Worm (Caenorhabditis elegans) whole organism, mixed stage, embryonic: Measurements from ENCODE around the gene nspb-7.

Source experiments
- ceh-43 ChIP-seq: fragments of 200-800 bp; sonication (Bioruptor generic); optimal IDR thresholded peaks from 2 replicates; lab custom pipeline; 2018; ENCODE audit warnings: mild to moderate bottlenecking, missing genetic modification characterization, moderate library complexity, missing compliant biosample characterization
- ces-1 ChIP-seq: fragments of 150-350 bp; optimal IDR thresholded peaks from 2 replicates; lab custom pipeline; 2014; ENCODE audit warnings: missing biosample characterization, missing genetic modification reagents, missing genetic modification characterization
- hlh-1 ChIP-seq: fragments of 150-350 bp; optimal IDR thresholded peaks from 2 replicates; lab custom pipeline; 2014; ENCODE audit warnings: missing biosample characterization, missing genetic modification reagents, missing genetic modification characterization
- lin-13 ChIP-seq: fragments of 150-350 bp; optimal IDR thresholded peaks from 2 replicates; lab custom pipeline; 2014; ENCODE audit warnings: missing biosample characterization, missing genetic modification characterization
- lsy-2 ChIP-seq: fragments of 150-350 bp; optimal IDR thresholded peaks from 2 replicates; lab custom pipeline; 2014; ENCODE audit warnings: missing biosample characterization, missing genetic modification characterization
- nhr-12 ChIP-seq: fragments of 150-350 bp; optimal IDR thresholded peaks from 2 replicates; lab custom pipeline; 2014; ENCODE audit warnings: missing biosample characterization, missing genetic modification characterization
- nhr-28 ChIP-seq: fragments of 150-350 bp; optimal IDR thresholded peaks from 2 replicates; lab custom pipeline; 2014; ENCODE audit warnings: missing biosample characterization, missing genetic modification characterization
- pha-4 ChIP-seq: fragments of 150-350 bp; optimal IDR thresholded peaks from 2 replicates; lab custom pipeline; 2018; ENCODE audit warnings: missing biosample characterization, missing genetic modification reagents, missing genetic modification characterization
- snpc-4 ChIP-seq: fragments of 150-350 bp; optimal IDR thresholded peaks from 2 replicates; lab custom pipeline; 2014; ENCODE audit warnings: missing biosample characterization, missing genetic modification characterization
- tbx-8 ChIP-seq: fragments of 200-800 bp; sonication (Bioruptor generic); optimal IDR thresholded peaks from 2 replicates; lab custom pipeline; 2018; ENCODE audit warnings: mild to moderate bottlenecking, missing genetic modification characterization, moderate library complexity, missing compliant biosample characterization
- unc-62 ChIP-seq: fragments of 150-350 bp; optimal IDR thresholded peaks from 2 replicates; lab custom pipeline; 2014; ENCODE audit warnings: missing biosample characterization, missing genetic modification reagents, missing genetic modification characterization

ce11 chrII:14534000-14534399 lies 44.1 kb upstream of the nspb-7 start, which contains the start of gene C04H5.1:
- no peak for TF ChIP-seq nhr-12
- no peak for TF ChIP-seq nhr-28 (tag; lab: Kevin White, UChicago)
- no peak for TF ChIP-seq pha-4 (tag; lab: Kevin White, UChicago)
- TF ChIP-seq snpc-4 (tag; lab: Kevin White, UChicago) = no peak
- TF ChIP-seq unc-62 (GFP tag; lab: Kevin White, UChicago) = no peak
- TF ChIP-seq ces-1 (GFP tag; lab: Kevin White, UChicago) = no peak
- no peak for TF ChIP-seq ceh-43 (GFP tag; lab: Kevin White, UChicago)
- TF ChIP-seq hlh-1 (tag; lab: Kevin White, UChicago) = no peak
- no peak for TF ChIP-seq lsy-2
- no peak for TF ChIP-seq lin-13 (tag; lab: Kevin White, UChicago)
- no peak for TF ChIP-seq tbx-8 (GFP tag; lab: Kevin White, UChicago)
